Fruit fly (Drosophila melanogaster) whole organism, prepupa: ENCODE measurements around the gene CG18273.

Experiments
- Blimp-1 ChIP-seq: fragments of 200-800 bp; sonication (Bioruptor generic); optimal IDR thresholded peaks from 3 replicates; lab custom pipeline; 2017; ENCODE audit warnings: missing biosample characterization, missing genetic modification characterization, mild to moderate bottlenecking, moderate library complexity, missing genetic modification reagents
- CG10631 ChIP-seq: fragments of 200-800 bp; sonication (Bioruptor generic); optimal IDR thresholded peaks from 2 replicates; lab custom pipeline; 2016; ENCODE audit warnings: missing biosample characterization, missing genetic modification characterization
- CG11294 ChIP-seq: fragments of 200-800 bp; sonication (Bioruptor generic); IDR thresholded peaks from 2 replicates; pipeline ENCODE4 v1.3.6; 2022; ENCODE audit warnings: missing biosample characterization, missing genetic modification characterization
- CG1621 ChIP-seq: fragments of 200-800 bp; sonication (Bioruptor generic); optimal IDR thresholded peaks from 3 replicates; lab custom pipeline; 2018; ENCODE audit warnings: missing biosample characterization, mild to moderate bottlenecking, missing genetic modification characterization
- CG34406 ChIP-seq: fragments of 200-800 bp; sonication (Bioruptor generic); optimal IDR thresholded peaks from 3 replicates; lab custom pipeline; 2016; ENCODE audit warnings: missing biosample characterization, missing genetic modification characterization
- CG3919 ChIP-seq: fragments of 200-800 bp; sonication (Bioruptor generic); optimal IDR thresholded peaks from 3 replicates; lab custom pipeline; 2016; ENCODE audit warnings: missing biosample characterization, missing genetic modification characterization
- CG4318 ChIP-seq: fragments of 200-800 bp; sonication (Bioruptor generic); optimal IDR thresholded peaks from 3 replicates; lab custom pipeline; 2017; ENCODE audit warnings: missing biosample characterization, mild to moderate bottlenecking, missing genetic modification characterization
- CG6854 ChIP-seq: fragments of 200-800 bp; sonication (Bioruptor generic); optimal IDR thresholded peaks from 2 replicates; lab custom pipeline; 2017; ENCODE audit warnings: missing biosample characterization, mild to moderate bottlenecking, missing genetic modification characterization
- CG8119 ChIP-seq: fragments of 200-800 bp; sonication (Bioruptor generic); IDR thresholded peaks from 3 replicates; pipeline ENCODE4 v1.3.6; 2022; ENCODE audit warnings: missing biosample characterization, missing genetic modification characterization
- Eip78C ChIP-seq: fragments of 200-800 bp; sonication (Bioruptor generic); peaks from one replicate; lab custom pipeline; 2016; ENCODE audit warnings: missing biosample characterization, missing genetic modification characterization
- Ets96B ChIP-seq: fragments of 200-800 bp; optimal IDR thresholded peaks from 2 replicates; lab custom pipeline; 2019; ENCODE audit warnings: missing biosample characterization, mild to moderate bottlenecking, missing genetic modification characterization, moderate library complexity
- Gug ChIP-seq: fragments of 200-800 bp; sonication (Bioruptor generic); IDR thresholded peaks from 2 replicates; pipeline ENCODE4 v1.3.6; 2022; ENCODE audit warnings: missing biosample characterization, missing genetic modification characterization
- Hr39 ChIP-seq: fragments of 200-800 bp; sonication (Bioruptor generic); optimal IDR thresholded peaks from 2 replicates; lab custom pipeline; 2016; ENCODE audit warnings: missing biosample characterization, missing genetic modification characterization
- Hr4 ChIP-seq: fragments of 200-800 bp; sonication (Bioruptor generic); optimal IDR thresholded peaks from 3 replicates; lab custom pipeline; 2016; ENCODE audit warnings: missing biosample characterization, missing genetic modification characterization
- Met ChIP-seq: fragments of 200-800 bp; sonication (Bioruptor generic); optimal IDR thresholded peaks from 3 replicates; lab custom pipeline; 2016; ENCODE audit warnings: missing biosample characterization, missing genetic modification characterization
- OdsH ChIP-seq: fragments of 200-800 bp; sonication (Bioruptor generic); optimal IDR thresholded peaks from 3 replicates; lab custom pipeline; 2016; ENCODE audit warnings: missing biosample characterization, missing genetic modification characterization
- Smox ChIP-seq: fragments of 200-800 bp; sonication (Bioruptor generic); optimal IDR thresholded peaks from 3 replicates; lab custom pipeline; 2016; ENCODE audit warnings: missing biosample characterization, missing genetic modification characterization
- Sox102F ChIP-seq: fragments of 200-800 bp; sonication (Bioruptor generic); optimal IDR thresholded peaks from 2 replicates; lab custom pipeline; 2016; ENCODE audit warnings: missing biosample characterization, mild to moderate bottlenecking, missing genetic modification characterization
- Sox15 ChIP-seq: fragments of 200-800 bp; sonication (Bioruptor generic); optimal IDR thresholded peaks from 3 replicates; lab custom pipeline; 2016; ENCODE audit warnings: missing biosample characterization, missing genetic modification characterization
- achi ChIP-seq: fragments of 200-800 bp; sonication (Bioruptor generic); optimal IDR thresholded peaks from 3 replicates; lab custom pipeline; 2016; ENCODE audit warnings: missing biosample characterization, missing genetic modification characterization
- eg ChIP-seq: fragments of 200-800 bp; sonication (Bioruptor generic); IDR thresholded peaks from 3 replicates; pipeline ENCODE4 v1.3.6; 2022; ENCODE audit warnings: missing biosample characterization, missing genetic modification characterization
- fd59A ChIP-seq: fragments of 200-800 bp; sonication (Bioruptor generic); optimal IDR thresholded peaks from 2 replicates; lab custom pipeline; 2017; ENCODE audit warnings: missing biosample characterization, mild to moderate bottlenecking, missing genetic modification characterization, missing genetic modification reagents
- pdm3 ChIP-seq: fragments of 200-800 bp; sonication (Bioruptor generic); optimal IDR thresholded peaks from 3 replicates; lab custom pipeline; 2016; ENCODE audit warnings: missing biosample characterization, missing genetic modification characterization
- salr ChIP-seq, 2 experiments: fragments of 200-800 bp; sonication (Bioruptor generic); optimal IDR thresholded peaks; 3 replicates each; lab custom pipeline; 2016 to 2018; ENCODE audit warnings: missing biosample characterization in 2 of 2, missing genetic modification characterization in 2 of 2, mild to moderate bottlenecking in 1 of 2
- spab ChIP-seq: fragments of 200-800 bp; sonication (Bioruptor generic); optimal IDR thresholded peaks from 2 replicates; lab custom pipeline; 2017; ENCODE audit warnings: missing biosample characterization, mild to moderate bottlenecking, missing genetic modification characterization, missing genetic modification reagents
- topi ChIP-seq: fragments of 200-800 bp; sonication (Bioruptor generic); optimal IDR thresholded peaks from 3 replicates; lab custom pipeline; 2016; ENCODE audit warnings: missing biosample characterization, missing genetic modification characterization

CG18273 gene

dm6 chrX:441295-441694, 46.1 kb downstream of the CG18273 start (continued):
- TF ChIP-seq salr (GFP tag; optimal IDR thresholded peaks at IDR 0.05; lab: Kevin White, UChicago) (no peak), CG11294 (no peak), Ets96B (tag; lab: Kevin White, UChicago) (no peak), CG8119 (GFP tag; lab: Robert Waterston, UW) (no peak), Sox15 (no peak), Eip78C (GFP tag; lab: Kevin White, UChicago) (peak; percentile 73), Hr39 (GFP tag; lab: Kevin White, UChicago) (peak; percentile 13), fd59A (GFP tag; lab: Kevin White, UChicago) (no peak), pdm3 (GFP tag; lab: Kevin White, UChicago) (no peak), Smox (GFP tag; lab: Kevin White, UChicago) (peak; percentile 11), topi (peak; percentile 28), spab (GFP tag; lab: Kevin White, UChicago) (no peak)
- TF ChIP-seq, all 60 proteins: peak for 10

dm6 chrX:437404-437803, 50.0 kb downstream of the CG18273 start, which contains the start of gene Pgcl:
TSS of gene Pgcl (minus strand) at chrX:437448.
- no peak for TF ChIP-seq CG34406 (GFP tag; lab: Kevin White, UChicago)
- TF ChIP-seq CG4318 (GFP tag; lab: Kevin White, UChicago) = no peak
- no peak for TF ChIP-seq Hr39 (GFP tag; lab: Kevin White, UChicago)
- no peak for TF ChIP-seq Smox (GFP tag; lab: Kevin White, UChicago)
- no peak for TF ChIP-seq Sox102F
- TF ChIP-seq CG3919 (GFP tag; lab: Kevin White, UChicago) = no peak
- TF ChIP-seq Met (GFP tag; lab: Kevin White, UChicago) = no peak
- no peak for TF ChIP-seq OdsH
- TF ChIP-seq topi = no peak
- TF ChIP-seq Gug = no peak
- no peak for TF ChIP-seq Hr4 (GFP tag; lab: Kevin White, UChicago)
- no peak for TF ChIP-seq eg (GFP tag; lab: Robert Waterston, UW)
- no peak for TF ChIP-seq achi (GFP tag; lab: Kevin White, UChicago)
- no peak for TF ChIP-seq CG6854 (GFP tag; lab: Kevin White, UChicago)
- no peak for TF ChIP-seq CG1621 (tag; lab: Kevin White, UChicago)
- no peak for TF ChIP-seq CG8119 (GFP tag; lab: Robert Waterston, UW)
- TF ChIP-seq Blimp-1 (GFP tag; lab: Kevin White, UChicago) = no peak
- no peak for TF ChIP-seq CG10631 (GFP tag; lab: Kevin White, UChicago)
